Worm (Caenorhabditis elegans): ENCODE data around the gene nhr-222.

nhr-222 gene

ce11 chrV:3555986-3556385, 12.7 kb upstream of the nhr-222 start, which contains the start of gene grl-30:
TSS of gene grl-30 (plus strand) at chrV:3556286.
- no peak for TF ChIP-seq unc-62 (GFP tag; optimal IDR thresholded peaks at IDR 0.05)

ce11 chrV:3554869-3555268, 11.6 kb upstream of the nhr-222 start, which contains the start of gene grl-29:
TSS of gene grl-29 (minus strand) at chrV:3555236.
- TF ChIP-seq F22D6.2 (tag; optimal IDR thresholded peaks at IDR 0.05) (no peak), zfh-2 (GFP tag; conservative IDR thresholded peaks at IDR 0.05) (peak; percentile 85), egrh-3 (GFP tag; IDR thresholded peaks at IDR 0.05) (peak; percentile 74; the same call in 1 of the 2 replicates)

- TF ChIP-seq sptf-2 (GFP tag; optimal IDR thresholded peaks at IDR 0.05) (no peak), nhr-80 (tag; optimal IDR thresholded peaks at IDR 0.05) (peak; percentile 56)
These were observed 9.7 kb upstream of the nhr-222 start, which contains the start of gene T24A6.20 for ce11 chrV:3552740-3553469. TSS of gene T24A6.20 (plus strand) at chrV:3553134.

ce11 chrV:3551765-3552164, 8.5 kb upstream of the nhr-222 start, which contains the start of gene grl-28:
TSS of gene grl-28 (minus strand) at chrV:3551865.
- TF ChIP-seq Y53F4B.3 (GFP tag; IDR thresholded peaks at IDR 0.05) = no peak
- TF ChIP-seq mes-4 (tag; optimal IDR thresholded peaks at IDR 0.05) = no peak
- TF ChIP-seq F22D6.2 (tag; optimal IDR thresholded peaks at IDR 0.05) = no peak
- TF ChIP-seq nhr-80 (tag; optimal IDR thresholded peaks at IDR 0.05) = no peak
- no peak for TF ChIP-seq ztf-22 (GFP tag; optimal IDR thresholded peaks at IDR 0.05)
- TF ChIP-seq ama-1 (optimal IDR thresholded peaks at IDR 0.05) = no peak
- TF ChIP-seq ama-1 (GFP tag; optimal IDR thresholded peaks at IDR 0.05) = no peak
- TF ChIP-seq lir-1 (GFP tag; conservative IDR thresholded peaks at IDR 0.05) = no peak
- no peak for TF ChIP-seq tlf-1 (GFP tag; optimal IDR thresholded peaks at IDR 0.05)
- no peak for TF ChIP-seq rec-8 (tag; optimal IDR thresholded peaks at IDR 0.05)
- TF ChIP-seq sea-2 (GFP tag; IDR thresholded peaks at IDR 0.05) = no peak
- no peak for TF ChIP-seq tbx-9 (tag; optimal IDR thresholded peaks at IDR 0.05; ENCODE audit: borderline replicate concordance)
- no peak for TF ChIP-seq F23B12.7 (tag; optimal IDR thresholded peaks at IDR 0.05; ENCODE audit: insufficient read depth)

ce11 chrV:3549553-3549952, 6.3 kb upstream of the nhr-222 start, which contains the start of gene sri-21:
TSS of gene sri-21 (plus strand) at chrV:3549853.
- TF ChIP-seq snpc-4 (GFP tag; optimal IDR thresholded peaks at IDR 0.05) = no peak
- no peak for TF ChIP-seq snpc-4 (tag; optimal IDR thresholded peaks at IDR 0.05)
- TF ChIP-seq F55B11.4 (tag; optimal IDR thresholded peaks at IDR 0.05; ENCODE audit: borderline replicate concordance, insufficient read depth) = no peak
- no peak for TF ChIP-seq ceh-79 (tag; optimal IDR thresholded peaks at IDR 0.05)
- no peak for TF ChIP-seq let-526 (GFP tag; IDR thresholded peaks at IDR 0.05)
- TF ChIP-seq lin-40 (tag; optimal IDR thresholded peaks at IDR 0.05) = no peak
- TF ChIP-seq let-607 (tag; optimal IDR thresholded peaks at IDR 0.05) = no peak
- TF ChIP-seq nhr-80 (tag; optimal IDR thresholded peaks at IDR 0.05) = no peak
- TF ChIP-seq ekl-4 (GFP tag; IDR thresholded peaks at IDR 0.05) = no peak
- no peak for TF ChIP-seq D2030.7 (GFP tag; IDR thresholded peaks at IDR 0.05)
- TF ChIP-seq B0035.1 (tag; optimal IDR thresholded peaks at IDR 0.05) = no peak

ce11 chrV:3548798-3549197, 5.6 kb upstream of the nhr-222 start, which contains the start of gene srw-130:
TSS of gene srw-130 (minus strand) at chrV:3548898.
- TF ChIP-seq nhr-120 (GFP tag; IDR thresholded peaks at IDR 0.05) = no peak
